Fruit fly (Drosophila melanogaster) whole organism, pupa: ENCODE results near the gene Obp73a.
"Not testable (repeated sequence)": the region's sequence is repeated elsewhere in the genome, so short reads cannot be mapped to it uniquely, and the experiment has no call there.

Experiments
- CG10348 ChIP-seq: fragments of 200-800 bp; sonication (Bioruptor generic); IDR thresholded peaks from 2 replicates; pipeline ENCODE4 v1.3.6; 2022; ENCODE audit warnings: missing biosample characterization, missing genetic modification characterization
- CG12605 ChIP-seq: fragments of 200-800 bp; sonication (Bioruptor generic); IDR thresholded peaks from 2 replicates; pipeline ENCODE4 v1.3.6; 2022; ENCODE audit warnings: missing biosample characterization, missing genetic modification characterization
- CG13204 ChIP-seq: fragments of 200-800 bp; sonication (Bioruptor generic); optimal IDR thresholded peaks from 2 replicates; lab custom pipeline; 2018; ENCODE audit warnings: missing biosample characterization, mild to moderate bottlenecking, missing genetic modification characterization, moderate library complexity
- CG14655 ChIP-seq: fragments of 200-800 bp; sonication (Bioruptor generic); optimal IDR thresholded peaks from 3 replicates; lab custom pipeline; 2017; ENCODE audit warnings: mild to moderate bottlenecking, missing biosample characterization, missing genetic modification reagents, missing genetic modification characterization
- CG15710 ChIP-seq: fragments of 200-800 bp; sonication (Bioruptor generic); optimal IDR thresholded peaks from 2 replicates; lab custom pipeline; 2018; ENCODE audit warnings: missing biosample characterization, mild to moderate bottlenecking, missing genetic modification characterization, moderate library complexity
- CG17806 ChIP-seq: fragments of 200-800 bp; sonication (Bioruptor generic); optimal IDR thresholded peaks from 2 replicates; lab custom pipeline; 2018; ENCODE audit warnings: missing biosample characterization, mild to moderate bottlenecking, missing genetic modification characterization, moderate library complexity
- CG32121 ChIP-seq: fragments of 200-800 bp; sonication (Bioruptor generic); IDR thresholded peaks from 2 replicates; pipeline ENCODE4 v1.3.6; 2022; ENCODE audit warnings: missing biosample characterization, missing genetic modification characterization
- CG34367 ChIP-seq: fragments of 200-800 bp; sonication (Bioruptor generic); optimal IDR thresholded peaks from 2 replicates; lab custom pipeline; 2018; ENCODE audit warnings: missing biosample characterization, mild to moderate bottlenecking, missing genetic modification characterization
- CG4496 ChIP-seq: fragments of 200-800 bp; sonication (Bioruptor generic); IDR thresholded peaks from 3 replicates; pipeline ENCODE4 v1.3.6; 2022; ENCODE audit warnings: missing biosample characterization, missing genetic modification characterization
- CG8159 ChIP-seq: fragments of 200-800 bp; sonication (Bioruptor generic); optimal IDR thresholded peaks from 3 replicates; lab custom pipeline; 2018; ENCODE audit warnings: missing biosample characterization, mild to moderate bottlenecking, missing genetic modification characterization, moderate library complexity
- CG8301 ChIP-seq: fragments of 200-800 bp; sonication (Bioruptor generic); optimal IDR thresholded peaks from 2 replicates; lab custom pipeline; 2018; ENCODE audit warnings: missing biosample characterization, mild to moderate bottlenecking, missing genetic modification characterization
- CG9948 ChIP-seq: fragments of 200-800 bp; sonication (Bioruptor generic); optimal IDR thresholded peaks from 2 replicates; lab custom pipeline; 2018; ENCODE audit warnings: missing biosample characterization, mild to moderate bottlenecking, missing genetic modification characterization, moderate library complexity
- D1 ChIP-seq: fragments of 200-800 bp; sonication (Bioruptor generic); optimal IDR thresholded peaks from 2 replicates; lab custom pipeline; 2018; ENCODE audit warnings: missing biosample characterization, mild to moderate bottlenecking, missing genetic modification characterization, moderate library complexity
- EcR ChIP-seq: fragments of 200-800 bp; sonication (Bioruptor generic); optimal IDR thresholded peaks from 3 replicates; lab custom pipeline; 2019; ENCODE audit warnings: missing biosample characterization, missing genetic modification characterization, mild to moderate bottlenecking, moderate library complexity, missing genetic modification reagents
- Ets98B ChIP-seq: fragments of 200-800 bp; sonication (Bioruptor generic); IDR thresholded peaks from 2 replicates; pipeline ENCODE4 v1.3.6; 2022; ENCODE audit warnings: missing biosample characterization, missing genetic modification characterization
- Pif1A ChIP-seq: fragments of 200-800 bp; sonication (Bioruptor generic); optimal IDR thresholded peaks from 3 replicates; lab custom pipeline; 2016; ENCODE audit warnings: missing biosample characterization, missing genetic modification characterization
- Pif1B ChIP-seq: fragments of 200-800 bp; sonication (Bioruptor generic); optimal IDR thresholded peaks from 3 replicates; lab custom pipeline; 2016; ENCODE audit warnings: missing biosample characterization, missing genetic modification characterization
- Snoo ChIP-seq: fragments of 200-800 bp; sonication (Bioruptor generic); optimal IDR thresholded peaks from 3 replicates; lab custom pipeline; 2017; ENCODE audit warnings: missing biosample characterization, mild to moderate bottlenecking, missing genetic modification characterization, inconsistent platforms
- fd96Ca ChIP-seq: fragments of 200-800 bp; sonication (Bioruptor generic); IDR thresholded peaks from 3 replicates; pipeline ENCODE4 v1.3.6; 2022; ENCODE audit warnings: missing biosample characterization, missing genetic modification characterization
- gl ChIP-seq: fragments of 200-800 bp; sonication (Bioruptor generic); optimal IDR thresholded peaks from 2 replicates; lab custom pipeline; 2018; ENCODE audit warnings: missing biosample characterization, mild to moderate bottlenecking, missing genetic modification characterization
- rn ChIP-seq: fragments of 200-800 bp; sonication (Bioruptor generic); IDR thresholded peaks from 2 replicates; pipeline ENCODE4 v1.3.6; 2022; ENCODE audit warnings: missing biosample characterization, missing genetic modification characterization

Gene Obp73a

dm6 chr3L:16954522-16954921 is 10.4 kb downstream of the Obp73a start, which contains the start of gene Ogdh:
TSS of gene Ogdh (plus strand) at chr3L:16954822.
- TF ChIP-seq Snoo (tag; lab: Kevin White, UChicago); D1 (tag; lab: Kevin White, UChicago); CG10348 (GFP tag; lab: Robert Waterston, UW): not testable (repeated sequence)

dm6 chr3L:16955219-16956002 is 11.2 kb downstream of the Obp73a start:
- no peak for TF ChIP-seq CG17806
- no peak for TF ChIP-seq gl (tag; lab: Kevin White, UChicago)
- no peak for TF ChIP-seq CG4496 (GFP tag; lab: Robert Waterston, UW)
- TF ChIP-seq Pif1A, result no peak
- no peak for TF ChIP-seq Pif1B (GFP tag; lab: Kevin White, UChicago)
- no peak for TF ChIP-seq CG34367 (tag; lab: Kevin White, UChicago)
- no peak for TF ChIP-seq CG10348 (GFP tag; lab: Robert Waterston, UW)
- no peak for TF ChIP-seq CG13204 (GFP tag; lab: Kevin White, UChicago)
- TF ChIP-seq CG9948, result no peak
- no peak for TF ChIP-seq D1 (tag; lab: Kevin White, UChicago)
- no peak for TF ChIP-seq Snoo (tag; lab: Kevin White, UChicago)
- no peak for TF ChIP-seq fd96Ca (GFP tag; lab: Robert Waterston, UW)
- no peak for TF ChIP-seq rn (GFP tag; lab: Robert Waterston, UW)
- no peak for TF ChIP-seq CG14655

dm6 chr3L:16956003-16956767 is 12.0 kb downstream of the Obp73a start:
- no peak for TF ChIP-seq CG10348 (GFP tag; lab: Robert Waterston, UW)
- no peak for TF ChIP-seq D1 (tag; lab: Kevin White, UChicago)
- TF ChIP-seq CG15710 (tag; lab: Kevin White, UChicago), result peak; percentile 45
- TF ChIP-seq EcR (GFP tag; lab: Kevin White, UChicago), result peak; percentile 44
- TF ChIP-seq CG12605 (GFP tag; lab: Robert Waterston, UW), result no peak
- no peak for TF ChIP-seq CG34367 (tag; lab: Kevin White, UChicago)
- no peak for TF ChIP-seq CG13204 (GFP tag; lab: Kevin White, UChicago)
- peak; percentile 45 for TF ChIP-seq CG14655
- no peak for TF ChIP-seq Snoo (tag; lab: Kevin White, UChicago)
- TF ChIP-seq CG17806, result peak; percentile 25
- peak; percentile 36 for TF ChIP-seq CG8159 (tag; lab: Kevin White, UChicago)
- peak; percentile 9 for TF ChIP-seq CG8301
- TF ChIP-seq Pif1A, result no peak
- 0 out of 3 replicates have a peak, but pooled peaks have one; percentile 26 for TF ChIP-seq fd96Ca (GFP tag; lab: Robert Waterston, UW)
- TF ChIP-seq CG9948, result peak; percentile 23
- no peak for TF ChIP-seq rn (GFP tag; lab: Robert Waterston, UW)
- no peak for TF ChIP-seq gl (tag; lab: Kevin White, UChicago)
- TF ChIP-seq CG32121 (GFP tag; lab: Robert Waterston, UW), result peak; percentile 10
- TF ChIP-seq CG4496 (GFP tag; lab: Robert Waterston, UW), result peak; percentile 75
- peak; percentile 13; the same call in 1 of the 2 replicates for TF ChIP-seq Ets98B (GFP tag; lab: Robert Waterston, UW)
- TF ChIP-seq Pif1B (GFP tag; lab: Kevin White, UChicago), result peak; percentile 14

dm6 chr3L:16956768-16957533 is 12.8 kb downstream of the Obp73a start:
- peak; percentile 31 for TF ChIP-seq Pif1A
- no peak for TF ChIP-seq D1 (tag; lab: Kevin White, UChicago)
- peak; percentile 20 for TF ChIP-seq CG17806
- TF ChIP-seq rn (GFP tag; lab: Robert Waterston, UW), result no peak
- 0 out of 3 replicates have a peak, but pooled peaks have one; percentile 7 for TF ChIP-seq CG4496 (GFP tag; lab: Robert Waterston, UW)
- peak; percentile 9; the same call in 1 of the 2 replicates for TF ChIP-seq CG32121 (GFP tag; lab: Robert Waterston, UW)

- TF ChIP-seq Ets98B (GFP tag; lab: Robert Waterston, UW) (peak; percentile 57; the same call in 1 of the 2 replicates), CG15710 (tag; lab: Kevin White, UChicago) (no peak), CG8301 (no peak), CG32121 (GFP tag; lab: Robert Waterston, UW) (peak; percentile 49), fd96Ca (GFP tag; lab: Robert Waterston, UW) (peak; percentile 53; the same call in 2 of the 3 replicates), CG4496 (GFP tag; lab: Robert Waterston, UW) (peak; percentile 58), Snoo (tag; lab: Kevin White, UChicago) (peak; percentile 1)
Observed at dm6 chr3L:16957534-16958396, 13.6 kb downstream of the Obp73a start, which contains the start of gene Cpr73D. TSS of gene Cpr73D (minus strand) at chr3L:16957689.
